Fruit fly (Drosophila melanogaster) whole organism, wandering third instar larva: ENCODE results near the gene Phf7.

Source experiments
- Abd-B ChIP-seq: fragments of >200 bp; optimal IDR thresholded peaks from 2 replicates; lab custom pipeline; 2017; ENCODE audit warnings: missing biosample characterization, missing genetic modification characterization
- CG32264 ChIP-seq: fragments of 200-800 bp; sonication (Bioruptor generic); optimal IDR thresholded peaks from 2 replicates; lab custom pipeline; 2016; ENCODE audit warnings: missing biosample characterization, missing genetic modification characterization
- CrebA ChIP-seq: fragments of 200-800 bp; sonication (Bioruptor generic); optimal IDR thresholded peaks from 2 replicates; lab custom pipeline; 2016; ENCODE audit warnings: missing biosample characterization, mild to moderate bottlenecking, missing genetic modification characterization, borderline replicate concordance
- Dfd ChIP-seq: fragments of >200 bp; optimal IDR thresholded peaks from 2 replicates; lab custom pipeline; 2017; ENCODE audit warnings: missing biosample characterization, missing genetic modification characterization
- GATAd ChIP-seq: sonication (Bioruptor generic); optimal IDR thresholded peaks from 2 replicates; lab custom pipeline; 2016; ENCODE audit warnings: missing biosample characterization, missing genetic modification characterization
- HLH106 ChIP-seq: fragments of 200-800 bp; optimal IDR thresholded peaks from 3 replicates; lab custom pipeline; 2019; ENCODE audit warnings: missing biosample characterization, mild to moderate bottlenecking, missing genetic modification characterization, moderate library complexity
- Hnf4 ChIP-seq: fragments of 200-800 bp; sonication (Bioruptor generic); optimal IDR thresholded peaks from 2 replicates; lab custom pipeline; 2016; ENCODE audit warnings: missing biosample characterization, mild to moderate bottlenecking, missing genetic modification characterization
- Hr83 ChIP-seq: fragments of 200-300 bp; sonication (Bioruptor generic); optimal IDR thresholded peaks from 2 replicates; lab custom pipeline; 2016; ENCODE audit warnings: missing biosample characterization, mild to moderate bottlenecking, missing genetic modification characterization, moderate library complexity; ENCODE audit not compliant: poor library complexity, severe bottlenecking
- N ChIP-seq: fragments of >200 bp; optimal IDR thresholded peaks from 2 replicates; lab custom pipeline; 2018; ENCODE audit warnings: missing biosample characterization, missing external identifiers, missing genetic modification characterization
- OdsH ChIP-seq: fragments of 200-800 bp; sonication (Bioruptor generic); optimal IDR thresholded peaks from 2 replicates; lab custom pipeline; 2016; ENCODE audit warnings: missing biosample characterization, mild to moderate bottlenecking, missing genetic modification characterization
- Rel ChIP-seq, 2 experiments: fragments of 200-800 bp; sonication (Bioruptor generic) in 1 of 2; optimal IDR thresholded peaks; 2 replicates in 1 of 2; 3 replicates in 1 of 2; lab custom pipeline; 2016 to 2019; ENCODE audit warnings: mild to moderate bottlenecking in 2 of 2, missing biosample characterization in 2 of 2, missing genetic modification characterization in 2 of 2, moderate library complexity in 1 of 2
- Vsx2 ChIP-seq: fragments of 200-300, 225-300 bp; sonication (Bioruptor generic); optimal IDR thresholded peaks from 2 replicates; lab custom pipeline; 2018; ENCODE audit warnings: missing biosample characterization, missing genetic modification characterization; ENCODE audit not compliant: partially characterized antibody
- br ChIP-seq: fragments of 200-800 bp; sonication (Bioruptor generic); optimal IDR thresholded peaks from 2 replicates; lab custom pipeline; 2016; ENCODE audit warnings: missing biosample characterization, missing genetic modification characterization
- dl ChIP-seq, 2 experiments: fragments of 175-275, 200-275 bp in 1 of 2; fragments of 200-275 bp in 1 of 2; sonication (Bioruptor generic); optimal IDR thresholded peaks; lab custom pipeline; 2018; ENCODE audit warnings: mild to moderate bottlenecking in 2 of 2, missing biosample characterization in 2 of 2, missing genetic modification characterization in 2 of 2, moderate library complexity in 2 of 2; ENCODE audit not compliant: partially characterized antibody in 2 of 2, insufficient read depth in 1 of 2
- dmrt93B ChIP-seq: fragments of 200-800 bp; sonication (Bioruptor generic); optimal IDR thresholded peaks from 2 replicates; lab custom pipeline; 2018; ENCODE audit warnings: missing biosample characterization, mild to moderate bottlenecking, missing genetic modification characterization
- dsf ChIP-seq: sonication (Bioruptor generic); optimal IDR thresholded peaks from 2 replicates; lab custom pipeline; 2016; ENCODE audit warnings: missing biosample characterization, missing genetic modification characterization, borderline replicate concordance
- foxo ChIP-seq, 2 experiments: fragments of 200-800 bp; sonication (Bioruptor generic); optimal IDR thresholded peaks; 2 replicates in 1 of 2; 3 replicates in 1 of 2; lab custom pipeline; 2016 to 2017; ENCODE audit warnings: missing biosample characterization in 2 of 2, missing genetic modification characterization in 2 of 2
- fru ChIP-seq: fragments of 200-800 bp; sonication (Bioruptor generic); optimal IDR thresholded peaks from 3 replicates; lab custom pipeline; 2016; ENCODE audit warnings: missing biosample characterization, mild to moderate bottlenecking, missing genetic modification characterization
- h ChIP-seq: fragments of 200-800 bp; sonication (Bioruptor generic); optimal IDR thresholded peaks from 3 replicates; lab custom pipeline; 2016; ENCODE audit warnings: missing biosample characterization, mild to moderate bottlenecking, missing genetic modification characterization
- jim ChIP-seq: fragments of 175-275, 200-325 bp; sonication (Bioruptor generic); optimal IDR thresholded peaks from 2 replicates; lab custom pipeline; 2016; ENCODE audit warnings: missing biosample characterization, mild to moderate bottlenecking, missing genetic modification characterization
- lola ChIP-seq: fragments of >200 bp; optimal IDR thresholded peaks from 2 replicates; lab custom pipeline; 2017; ENCODE audit warnings: missing biosample characterization, missing genetic modification characterization
- psq ChIP-seq: fragments of 200-800 bp; sonication (Bioruptor generic); optimal IDR thresholded peaks from 3 replicates; lab custom pipeline; 2017; ENCODE audit warnings: missing biosample characterization, mild to moderate bottlenecking, missing genetic modification characterization, moderate library complexity
- usp ChIP-seq: fragments of >200 bp; optimal IDR thresholded peaks from 2 replicates; lab custom pipeline; 2017; ENCODE audit warnings: missing biosample characterization, missing genetic modification characterization
- woc ChIP-seq: sonication (Bioruptor generic); optimal IDR thresholded peaks from 2 replicates; lab custom pipeline; 2016; ENCODE audit warnings: missing biosample characterization, mild to moderate bottlenecking, missing genetic modification characterization

Gene Phf7

dm6 chrX:20139493-20139892, 26.1 kb downstream of the Phf7 start, which contains the start of gene CG42583:
Gene CG42583 (plus strand): TSS chrX:20139793.
- no peak for TF ChIP-seq HLH106 (tag; lab: Kevin White, UChicago)
- no peak for TF ChIP-seq Vsx2 (GFP tag; lab: Kevin White, UChicago)
- no peak for TF ChIP-seq jim (GFP tag; lab: Kevin White, UChicago)
- no peak for TF ChIP-seq OdsH (GFP tag; lab: Kevin White, UChicago)
- TF ChIP-seq Hnf4 (GFP tag; lab: Kevin White, UChicago) = no peak
- no peak for TF ChIP-seq dmrt93B
- TF ChIP-seq dl (GFP tag; optimal IDR thresholded peaks at IDR 0.05; lab: Kevin White, UChicago; ENCODE audit: insufficient read depth in 1 of 2, partially characterized antibody in 2 of 2) = no peak
- no peak for TF ChIP-seq Dfd (GFP tag; lab: Kevin White, UChicago)
- TF ChIP-seq Abd-B (GFP tag; lab: Kevin White, UChicago) = no peak

DNA sequence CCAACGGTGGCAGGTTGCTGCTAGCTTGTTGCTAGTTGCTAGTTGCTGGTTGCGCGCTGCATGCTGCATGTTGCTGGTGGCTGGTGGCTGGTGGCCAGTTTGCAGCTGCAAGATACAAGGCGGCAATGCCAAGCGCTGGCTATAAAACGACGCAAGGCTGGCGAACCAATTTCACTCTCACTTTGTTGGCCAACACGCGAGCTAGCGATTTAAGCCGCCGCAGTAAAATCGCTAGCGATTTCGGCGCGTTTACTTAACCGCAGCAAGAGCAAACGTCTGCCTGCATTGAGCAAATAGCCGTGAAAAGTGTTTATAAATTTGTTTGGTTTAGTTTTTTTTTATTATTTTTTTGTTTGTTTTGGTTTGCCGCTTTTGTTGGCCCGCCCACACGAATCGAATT, 32.2 kb downstream of the Phf7 start, which contains the start of gene CG15322:
Gene CG15322, plus strand, starts transcription at position 148 of the 400 bp plus-strand sequence.
- TF ChIP-seq woc (GFP tag; lab: Kevin White, UChicago) (no peak), Hr83 (GFP tag; lab: Kevin White, UChicago) (no peak), fru (GFP tag; lab: Kevin White, UChicago) (no peak), N (GFP tag; lab: Kevin White, UChicago) (no peak), usp (GFP tag; lab: Kevin White, UChicago) (no peak), h (GFP tag; lab: Kevin White, UChicago) (no peak), dl (GFP tag; optimal IDR thresholded peaks at IDR 0.05; lab: Kevin White, UChicago; ENCODE audit: insufficient read depth in 1 of 2, partially characterized antibody in 2 of 2) (no peak), Rel (GFP tag; optimal IDR thresholded peaks at IDR 0.05; lab: Kevin White, UChicago) (no peak), Rel (tag; optimal IDR thresholded peaks at IDR 0.05; lab: Kevin White, UChicago) (no peak), br (GFP tag; lab: Kevin White, UChicago) (no peak)
- TF ChIP-seq, all 38 proteins: peak for 0

dm6 chrX:20130486-20130885, 35.1 kb downstream of the Phf7 start:
- TF ChIP-seq psq (GFP tag; lab: Kevin White, UChicago) (no peak), usp (GFP tag; lab: Kevin White, UChicago) (no peak), CG32264 (no peak), dl (GFP tag; optimal IDR thresholded peaks at IDR 0.05; lab: Kevin White, UChicago; ENCODE audit: insufficient read depth in 1 of 2, partially characterized antibody in 2 of 2) (no peak), lola (GFP tag; lab: Kevin White, UChicago) (no peak), Abd-B (GFP tag; lab: Kevin White, UChicago) (no peak), CrebA (GFP tag; lab: Kevin White, UChicago) (no peak), dsf (GFP tag; lab: Kevin White, UChicago) (no peak), GATAd (GFP tag; lab: Kevin White, UChicago) (no peak)
- TF ChIP-seq, all 38 proteins: peak for 0

dm6 chrX:20129554-20129953, 36.1 kb downstream of the Phf7 start:
- TF ChIP-seq fru (GFP tag; lab: Kevin White, UChicago) (no peak), Hnf4 (GFP tag; lab: Kevin White, UChicago) (no peak)

- TF ChIP-seq fru (GFP tag; lab: Kevin White, UChicago) (no peak), dmrt93B (no peak)
Observed at dm6 chrX:20122153-20122552, 43.5 kb downstream of the Phf7 start, which contains the start of gene CG34331. Gene CG34331 (plus strand): TSS chrX:20122453.

dm6 chrX:20110475-20110874, 55.2 kb downstream of the Phf7 start, which contains the start of gene karr:
Gene karr (minus strand): TSS chrX:20110575.
- TF ChIP-seq dmrt93B (no peak), foxo (GFP tag; optimal IDR thresholded peaks at IDR 0.05; lab: Kevin White, UChicago) (no peak)
